Fruit fly (Drosophila melanogaster): Measurements from ENCODE around the gene CG33995.

Gene CG33995

DNA sequence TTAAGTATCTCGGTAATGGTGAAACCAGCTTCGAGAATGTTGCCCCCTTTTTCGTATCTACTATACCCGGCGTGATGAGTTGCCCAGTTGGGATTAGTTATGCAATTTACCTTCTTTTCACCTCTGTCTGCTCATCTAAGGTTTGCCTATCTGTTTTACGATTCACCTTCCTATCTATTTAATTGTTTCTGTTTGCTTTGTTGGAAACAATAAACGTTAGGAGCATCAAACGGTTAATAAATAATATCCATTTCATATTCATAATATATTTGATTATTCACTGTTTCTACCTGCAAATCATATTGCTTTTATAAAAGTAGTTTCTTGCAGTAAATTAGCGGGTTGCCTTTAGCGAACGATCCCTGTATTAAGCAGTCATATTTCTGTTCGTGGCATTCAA is 35.8 kb upstream of the CG33995 start (continued):
- TF ChIP-seq CG3281 (GFP tag; optimal IDR thresholded peaks at IDR 0.05) (peak; percentile 20), Gug (GFP tag; IDR thresholded peaks at IDR 0.05) (no peak), CG7786 (GFP tag; optimal IDR thresholded peaks at IDR 0.05) (no peak), CG17912 (GFP tag; optimal IDR thresholded peaks at IDR 0.05) (no peak), CHES-1-like (GFP tag; optimal IDR thresholded peaks at IDR 0.05) (no peak), stwl (tag; optimal IDR thresholded peaks at IDR 0.05) (no peak), Doc2 (GFP tag; IDR thresholded peaks at IDR 0.05) (no peak), CG9932 (GFP tag; IDR thresholded peaks at IDR 0.05) (peak; percentile 20; the same call in 1 of the 2 replicates), Rfx (GFP tag; IDR thresholded peaks at IDR 0.05) (peak; percentile 8; the same call in 1 of the 2 replicates), CG33213 (GFP tag; optimal IDR thresholded peaks at IDR 0.05) (no peak), lab (GFP tag; optimal IDR thresholded peaks at IDR 0.05) (peak; percentile 21), CG15696 (tag; optimal IDR thresholded peaks at IDR 0.05) (no peak), Sox102F (GFP tag; optimal IDR thresholded peaks at IDR 0.05) (no peak), Max (GFP tag; optimal IDR thresholded peaks at IDR 0.05) (no peak), CG11560 (tag; IDR thresholded peaks at IDR 0.05) (no peak), CG1603 (tag; optimal IDR thresholded peaks at IDR 0.05) (no peak)

DNA sequence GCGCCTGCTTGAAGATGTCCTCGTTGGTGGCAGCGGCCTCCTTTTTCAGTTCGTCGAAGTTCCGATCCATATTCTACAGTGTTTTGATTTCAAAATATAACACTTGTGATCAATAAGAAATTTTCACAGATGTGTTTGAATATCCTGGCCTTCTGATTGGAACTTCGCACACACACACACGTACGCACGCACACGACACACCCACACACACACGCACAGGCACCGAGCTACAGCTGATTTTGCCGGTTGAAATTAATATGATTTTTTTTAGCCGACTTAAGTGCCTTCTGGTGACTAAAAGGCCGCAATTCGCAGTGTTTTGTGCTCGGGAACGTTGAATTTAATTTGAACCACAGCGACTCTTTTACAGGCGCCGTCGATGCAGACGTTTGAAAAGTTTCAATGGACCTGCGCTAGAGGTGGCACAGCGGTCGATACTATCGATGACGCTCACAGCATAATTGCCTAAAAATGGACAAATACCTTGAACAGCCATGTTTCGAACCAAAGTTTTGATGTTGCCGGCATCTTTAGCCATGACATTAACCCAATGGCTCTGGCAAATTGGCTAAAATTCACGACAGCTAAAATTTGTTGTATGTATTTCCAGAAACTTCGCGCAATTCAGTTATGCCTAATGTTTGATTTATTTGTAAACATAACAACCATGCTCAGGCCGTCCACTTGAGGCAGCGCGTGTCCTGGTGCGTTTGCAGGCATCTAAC is 33.6 kb upstream of the CG33995 start, which contains the start of gene Rtnl1:
Rtnl1 (minus strand) TSS at position 415 of the 725 bp plus-strand sequence.
- TF ChIP-seq Ada2b (GFP tag; IDR thresholded peaks at IDR 0.05), result no peak
- no peak for TF ChIP-seq pnt (GFP tag; optimal IDR thresholded peaks at IDR 0.05)
- TF ChIP-seq CG6765 (GFP tag; optimal IDR thresholded peaks at IDR 0.05), result no peak
- no peak for TF ChIP-seq bowl (GFP tag; IDR thresholded peaks at IDR 0.05)
- peak; percentile 25 for TF ChIP-seq CG9727 (GFP tag; optimal IDR thresholded peaks at IDR 0.05)
- TF ChIP-seq CG6689 (GFP tag; IDR thresholded peaks at IDR 0.05), result no peak
- TF ChIP-seq ranshi (GFP tag; IDR thresholded peaks at IDR 0.05), result no peak
- peak; percentile 85 for TF ChIP-seq sens (GFP tag)
- TF ChIP-seq CG18476 (GFP tag; optimal IDR thresholded peaks at IDR 0.05), result no peak
- TF ChIP-seq CG33213 (GFP tag; optimal IDR thresholded peaks at IDR 0.05), result peak; percentile 87
- TF ChIP-seq gro (GFP tag; optimal IDR thresholded peaks at IDR 0.05), result peak; percentile 84
- TF ChIP-seq trem (tag; optimal IDR thresholded peaks at IDR 0.05), result peak; percentile 81
- peak; percentile 28 for TF ChIP-seq CG13424 (tag; optimal IDR thresholded peaks at IDR 0.05)
- TF ChIP-seq Pdp1 (GFP tag; optimal IDR thresholded peaks at IDR 0.05), result peak in 1 of 2 experiments; percentile 62
- peak; percentile 32 for TF ChIP-seq her (GFP tag; optimal IDR thresholded peaks at IDR 0.05)
- no peak for TF ChIP-seq ab (GFP tag; optimal IDR thresholded peaks at IDR 0.05)
- peak; percentile 66 for TF ChIP-seq CG8478 (optimal IDR thresholded peaks at IDR 0.05)
- TF ChIP-seq lmd (GFP tag; IDR thresholded peaks at IDR 0.05), result no peak
- no peak for TF ChIP-seq CG10274 (GFP tag; optimal IDR thresholded peaks at IDR 0.05)
- TF ChIP-seq CG3281 (GFP tag; optimal IDR thresholded peaks at IDR 0.05), result no peak
- peak; percentile 79 for TF ChIP-seq zen2 (GFP tag; IDR thresholded peaks at IDR 0.05; ENCODE audit: partially characterized antibody)
- TF ChIP-seq peb (GFP tag; IDR thresholded peaks at IDR 0.05), result no peak
- peak; percentile 91 for TF ChIP-seq Dll (GFP tag; IDR thresholded peaks at IDR 0.05; ENCODE audit: partially characterized antibody)
- TF ChIP-seq wdn (GFP tag; IDR thresholded peaks at IDR 0.05), result no peak
- TF ChIP-seq Bdp1 (GFP tag; optimal IDR thresholded peaks at IDR 0.05), result no peak
- 0 out of 3 replicates have a peak, but pooled peaks have one; percentile 9 for TF ChIP-seq CG11560 (tag; IDR thresholded peaks at IDR 0.05)
- no peak for TF ChIP-seq Hr39 (optimal IDR thresholded peaks at IDR 0.05)
- TF ChIP-seq CG17568 (GFP tag; optimal IDR thresholded peaks at IDR 0.05), result no peak
- no peak for TF ChIP-seq usp (GFP tag; optimal IDR thresholded peaks at IDR 0.05)
- peak; percentile 8 for TF ChIP-seq caup (GFP tag; optimal IDR thresholded peaks at IDR 0.05; ENCODE audit: severe bottlenecking)
- TF ChIP-seq zfh2 (GFP tag; optimal IDR thresholded peaks at IDR 0.05), result peak; percentile 16
- TF ChIP-seq pzg (GFP tag; optimal IDR thresholded peaks at IDR 0.05), result peak; percentile 99
- no peak for TF ChIP-seq Nf-YA (GFP tag; IDR thresholded peaks at IDR 0.05)
- TF ChIP-seq insv (GFP tag; optimal IDR thresholded peaks at IDR 0.05), result peak; percentile 87 to 98
- no peak for TF ChIP-seq dan (GFP tag; IDR thresholded peaks at IDR 0.05)
- peak; percentile 90 for TF ChIP-seq tna (GFP tag; IDR thresholded peaks at IDR 0.05; ENCODE audit: partially characterized antibody)
- no peak for TF ChIP-seq en (GFP tag; optimal IDR thresholded peaks at IDR 0.05)

Data from whole organism, embryonic.